Fruit fly (Drosophila melanogaster) whole organism, prepupa: ENCODE results near the gene Tengl1.

Experiments
- CG10631 ChIP-seq: fragments of 200-800 bp; sonication (Bioruptor generic); optimal IDR thresholded peaks from 2 replicates; lab custom pipeline; 2016; ENCODE audit warnings: missing biosample characterization, missing genetic modification characterization
- CG15336 ChIP-seq: fragments of 200-800 bp; sonication (Bioruptor generic); IDR thresholded peaks from 2 replicates; pipeline ENCODE4 v1.3.6; 2022; ENCODE audit warnings: missing biosample characterization, missing genetic modification characterization
- CG6163 ChIP-seq: fragments of 200-800 bp; sonication (Bioruptor generic); IDR thresholded peaks from 3 replicates; pipeline ENCODE4 v1.3.6; 2022; ENCODE audit warnings: missing biosample characterization, missing genetic modification characterization
- CG6792 ChIP-seq: fragments of 200-800 bp; sonication (Bioruptor generic); optimal IDR thresholded peaks from 3 replicates; lab custom pipeline; 2016; ENCODE audit warnings: missing biosample characterization, missing genetic modification characterization
- dac ChIP-seq: fragments of 200-800 bp; sonication (Bioruptor generic); optimal IDR thresholded peaks from 2 replicates; lab custom pipeline; 2017; ENCODE audit warnings: missing biosample characterization, mild to moderate bottlenecking, missing genetic modification characterization

- TF ChIP-seq CG10631 (GFP tag; lab: Kevin White, UChicago), result no peak
- no peak for TF ChIP-seq CG6792 (GFP tag; lab: Kevin White, UChicago)
- TF ChIP-seq CG15336, result no peak
- TF ChIP-seq dac (GFP tag; lab: Kevin White, UChicago), result no peak
- TF ChIP-seq CG6163, result no peak
Measured at dm6 chr2L:2240493-2240892, at the start of gene Tengl1.
